Worm (Caenorhabditis elegans): Measurements from ENCODE around the gene str-143.

The str-143 gene

ce11 chrV:8034811-8035210, 34.7 kb downstream of the str-143 start, which contains the start of gene algn-12:
Gene algn-12, plus strand, starts transcription at chrV:8035111.
- no peak for TF ChIP-seq unc-62 (GFP tag; optimal IDR thresholded peaks at IDR 0.05)

DNA sequence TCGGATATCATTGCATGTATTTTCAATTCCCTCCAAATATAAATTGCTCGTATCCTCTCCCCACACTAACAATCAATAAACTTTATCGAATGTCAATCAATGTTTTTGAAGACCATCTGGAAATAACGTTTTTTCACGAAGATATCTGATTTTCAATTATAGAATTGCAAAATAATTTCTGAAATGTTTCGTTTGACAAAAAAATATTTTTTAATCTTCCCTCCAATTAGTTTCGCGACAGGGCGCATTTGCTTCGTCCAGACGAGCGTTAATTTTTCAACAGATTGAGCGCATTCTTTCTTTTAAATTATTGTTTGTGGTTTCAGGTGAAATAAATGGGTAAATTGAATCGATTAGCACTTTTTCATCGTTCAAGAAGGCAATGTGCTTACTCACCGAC, 38.4 kb downstream of the str-143 start, which contains the start of gene vars-1:
vars-1 (plus strand) TSS at position 291 of the 400 bp plus-strand sequence.
- no peak for TF ChIP-seq unc-62 (GFP tag; optimal IDR thresholded peaks at IDR 0.05)

DNA sequence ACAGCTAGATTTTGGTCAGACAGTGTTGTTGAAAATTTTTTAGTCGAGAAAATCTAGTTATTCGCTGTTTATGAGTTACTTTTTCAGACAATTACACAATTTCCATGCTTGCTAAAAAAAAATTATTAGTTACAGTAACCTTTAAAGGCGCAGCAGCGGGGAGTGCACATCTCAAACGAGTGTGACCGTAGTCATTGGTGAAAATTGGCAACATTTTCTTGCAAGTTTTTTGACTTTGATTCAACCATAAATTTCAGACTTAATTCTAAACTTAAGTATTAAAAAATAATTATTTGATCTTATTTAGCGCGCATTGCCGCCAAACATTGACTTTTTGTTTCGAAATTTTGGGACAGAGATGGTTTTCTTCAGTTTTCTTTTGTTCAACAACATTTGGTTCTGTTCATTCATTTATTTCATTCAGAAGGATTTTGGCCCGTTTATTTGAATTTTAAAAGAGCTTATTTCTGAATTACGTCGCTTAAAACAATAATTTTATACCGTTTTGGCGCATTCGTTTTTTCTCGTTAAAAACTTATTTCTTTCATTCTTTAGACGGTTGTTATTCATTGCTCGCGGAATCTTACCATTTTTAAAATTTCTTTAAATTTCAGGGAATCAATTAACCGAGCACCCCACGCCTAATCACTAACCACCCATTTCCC, 40.6 kb downstream of the str-143 start, which contains the start of gene oma-2:
oma-2 (plus strand) TSS at position 615 of the 665 bp plus-strand sequence.
- TF ChIP-seq unc-62 (GFP tag; optimal IDR thresholded peaks at IDR 0.05) = no peak

DNA sequence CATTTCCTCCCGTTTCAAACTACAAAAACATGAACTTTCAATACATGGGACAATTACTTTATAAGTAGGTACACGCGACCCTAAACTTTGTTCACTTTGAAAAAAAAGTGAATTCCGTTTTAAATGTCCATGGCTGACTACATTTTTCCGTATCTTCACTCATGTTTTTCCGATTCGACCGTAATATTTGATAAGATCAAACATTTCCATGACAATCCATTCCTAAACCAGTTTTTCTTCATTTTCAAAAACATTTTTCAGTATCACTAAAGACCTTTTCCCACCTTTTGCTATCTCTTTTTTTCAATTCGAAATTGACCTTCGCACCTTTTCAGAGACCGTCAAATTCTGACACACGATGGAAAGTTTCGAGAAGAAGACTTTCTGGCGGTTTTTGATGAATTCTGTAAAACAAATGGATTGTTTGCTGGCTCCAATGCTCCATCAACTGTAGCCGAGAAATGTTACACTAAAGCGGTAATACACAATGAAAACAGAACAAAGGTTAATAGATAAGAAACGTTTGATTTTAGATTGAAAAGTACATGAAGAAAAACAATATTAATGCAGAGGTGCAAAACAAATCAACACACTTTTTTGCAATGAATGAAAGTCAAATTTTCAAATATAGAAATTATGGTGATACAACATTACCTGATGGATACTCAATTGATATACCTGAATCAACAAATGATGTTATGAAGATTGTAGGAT, 42.0 kb downstream of the str-143 start:
- no peak for TF ChIP-seq unc-62 (GFP tag; optimal IDR thresholded peaks at IDR 0.05)

ce11 chrV:8026343-8026742, 43.2 kb downstream of the str-143 start, which contains the start of gene F43H9.4:
Gene F43H9.4, plus strand, starts transcription at chrV:8026708.
- TF ChIP-seq unc-62 (GFP tag; optimal IDR thresholded peaks at IDR 0.05) = no peak

- TF ChIP-seq unc-62 (GFP tag; optimal IDR thresholded peaks at IDR 0.05) = no peak
These were observed 44.3 kb downstream of the str-143 start for ce11 chrV:8025259-8025658.

DNA sequence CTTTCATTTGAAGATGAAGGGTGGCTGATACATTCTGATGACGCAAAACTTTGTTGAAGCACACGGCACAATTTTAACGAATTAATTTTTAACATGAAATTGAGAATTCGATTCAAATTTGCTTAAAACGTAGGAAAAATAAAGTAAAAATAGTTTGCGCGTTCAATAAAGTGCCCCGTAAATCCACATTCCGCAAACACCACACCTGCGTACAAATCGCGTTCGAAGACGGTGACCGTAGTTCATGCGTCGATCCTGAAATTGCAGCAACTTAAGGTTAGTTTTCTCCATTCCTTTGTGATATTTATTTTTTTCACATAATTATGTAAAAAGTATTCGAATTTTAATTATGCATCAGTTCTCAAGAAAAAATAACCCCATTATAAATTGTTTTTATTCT, 44.8 kb downstream of the str-143 start, which contains the start of gene F43H9.3:
F43H9.3 (minus strand) TSS at position 189 of the 400 bp plus-strand sequence.
- TF ChIP-seq unc-62 (GFP tag; optimal IDR thresholded peaks at IDR 0.05) = no peak

DNA sequence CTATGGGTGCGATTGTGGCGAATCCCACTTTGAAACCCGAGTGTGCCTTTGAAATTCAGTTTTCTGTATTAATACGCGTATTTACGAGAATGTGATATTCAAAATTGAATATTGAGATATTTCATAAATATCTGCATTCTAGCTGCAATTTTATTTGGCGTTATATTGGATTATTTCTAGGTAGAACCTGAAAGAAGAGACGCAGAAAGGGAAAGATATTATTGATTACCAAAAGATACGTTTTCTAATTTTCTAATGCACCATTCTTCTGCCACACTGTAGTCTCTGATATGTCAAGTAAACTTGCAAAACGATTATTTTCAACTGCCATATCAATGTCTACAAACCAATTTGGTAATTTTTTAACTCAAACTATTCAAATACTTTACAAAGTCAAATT, 47.5 kb downstream of the str-143 start, which contains the start of gene ech-3:
ech-3 (plus strand) TSS at position 178 of the 400 bp plus-strand sequence.
- TF ChIP-seq unc-62 (GFP tag; optimal IDR thresholded peaks at IDR 0.05) = no peak

ce11 chrV:8019783-8020182, 49.8 kb downstream of the str-143 start:
- TF ChIP-seq unc-62 (GFP tag; optimal IDR thresholded peaks at IDR 0.05) = no peak

DNA sequence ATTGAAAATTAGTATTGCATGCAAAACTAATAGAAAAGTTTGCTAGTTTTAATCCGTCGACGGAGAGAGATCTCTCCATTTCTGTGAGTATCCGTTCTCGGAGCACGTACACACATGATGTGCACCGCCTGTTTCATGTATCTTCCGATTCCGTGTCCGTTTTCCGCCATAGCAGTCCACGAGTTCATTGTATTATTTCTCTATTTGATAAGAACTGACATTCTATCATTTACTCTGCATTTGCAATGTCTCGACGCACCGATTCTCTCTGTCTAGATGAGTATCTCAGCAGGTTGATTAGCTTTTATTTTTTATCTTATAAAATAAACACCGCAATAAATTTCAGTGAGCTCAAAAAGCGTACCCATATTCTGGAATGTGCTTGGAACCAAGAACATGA, 50.6 kb downstream of the str-143 start:
- TF ChIP-seq unc-62 (GFP tag; optimal IDR thresholded peaks at IDR 0.05) = no peak
